Worm (Caenorhabditis elegans): ENCODE measurements around the gene str-176.

- TF ChIP-seq ztf-4 (tag; optimal IDR thresholded peaks at IDR 0.05), result no peak
- no peak for TF ChIP-seq mdl-1 (tag; optimal IDR thresholded peaks at IDR 0.05)
- TF ChIP-seq skn-1 (tag; optimal IDR thresholded peaks at IDR 0.05), result no peak
- no peak for TF ChIP-seq lsy-2 (tag; optimal IDR thresholded peaks at IDR 0.05)
- TF ChIP-seq lin-11 (tag; optimal IDR thresholded peaks at IDR 0.05), result no peak
- TF ChIP-seq lin-39 (tag; optimal IDR thresholded peaks at IDR 0.05), result no peak
- no peak for TF ChIP-seq ceh-82 (tag; optimal IDR thresholded peaks at IDR 0.05)
Observed at ce11 chrIV:8496263-8496662, 32.6 kb upstream of the str-176 start, which contains the start of gene C28C12.12.

Measured in whole organism, L2 larva.